Worm (Caenorhabditis elegans) whole organism, L4 larva: ENCODE measurements around the gene F43C1.5.

Source experiments
- F37D6.2 ChIP-seq: sonication (generic microtip); optimal IDR thresholded peaks from 2 replicates; lab custom pipeline; 2016; ENCODE audit warnings: mild to moderate bottlenecking, missing genetic modification characterization, missing compliant biosample characterization
- F44E2.7 ChIP-seq: fragments of 200-800 bp; sonication (Bioruptor generic); IDR thresholded peaks from 2 replicates; pipeline ENCODE4 v2.1.2; 2022; ENCODE audit warnings: missing genetic modification characterization, missing compliant biosample characterization
- R02D3.7 ChIP-seq: fragments of 150-350 bp; sonication (generic microtip); optimal IDR thresholded peaks from 3 replicates; lab custom pipeline; 2014; ENCODE audit warnings: missing biosample characterization, missing genetic modification characterization
- Y105C5A.15 ChIP-seq: fragments of 200-800 bp; sonication (Bioruptor generic); IDR thresholded peaks from 2 replicates; pipeline ENCODE4 v1.3.6; 2022; ENCODE audit warnings: missing genetic modification characterization, missing compliant biosample characterization
- aly-2 ChIP-seq: sonication (generic microtip); optimal IDR thresholded peaks from 2 replicates; lab custom pipeline; 2018; ENCODE audit warnings: missing biosample characterization, missing genetic modification characterization
- ama-1 ChIP-seq: fragments of 150-350 bp; optimal IDR thresholded peaks from 2 replicates; lab custom pipeline; 2014; ENCODE audit warnings: inconsistent platforms, mixed read lengths
- ceh-32 ChIP-seq: sonication (generic microtip); optimal IDR thresholded peaks from 2 replicates; lab custom pipeline; 2016; ENCODE audit warnings: mild to moderate bottlenecking, missing genetic modification characterization, missing compliant biosample characterization; ENCODE audit not compliant: poor library complexity
- ceh-44 ChIP-seq: fragments of 200-800 bp; sonication (Bioruptor generic); IDR thresholded peaks from 2 replicates; pipeline ENCODE4 v1.3.6; 2022; ENCODE audit warnings: missing genetic modification reagents, missing genetic modification characterization, missing compliant biosample characterization
- ceh-62 ChIP-seq: sonication (generic microtip); optimal IDR thresholded peaks from 2 replicates; lab custom pipeline; 2017; ENCODE audit warnings: missing biosample characterization, missing genetic modification characterization
- ceh-82 ChIP-seq: sonication (generic microtip); optimal IDR thresholded peaks from 2 replicates; lab custom pipeline; 2017; ENCODE audit warnings: missing biosample characterization, missing genetic modification characterization
- ces-1 ChIP-seq: fragments of 150-350 bp; sonication (generic microtip); optimal IDR thresholded peaks from 4 replicates; lab custom pipeline; 2014; ENCODE audit warnings: missing biosample characterization, missing genetic modification reagents, missing genetic modification characterization
- cey-2 ChIP-seq: sonication (generic microtip); optimal IDR thresholded peaks from 3 replicates; lab custom pipeline; 2017; ENCODE audit warnings: missing genetic modification characterization, mild to moderate bottlenecking, missing compliant biosample characterization, antibody characterized with exemption, borderline replicate concordance; ENCODE audit not compliant: insufficient read depth
- daf-12 ChIP-seq: fragments of 150-350 bp; optimal IDR thresholded peaks from 2 replicates; lab custom pipeline; 2014; ENCODE audit warnings: missing biosample characterization, missing genetic modification reagents, missing genetic modification characterization
- daf-19 ChIP-seq: fragments of 200-800 bp; sonication (Bioruptor generic); conservative IDR thresholded peaks from 2 replicates; pipeline ENCODE4 v1.3.6; 2022; ENCODE audit warnings: missing genetic modification characterization, missing compliant biosample characterization
- dmd-6 ChIP-seq: fragments of 200-800 bp; sonication (Bioruptor generic); IDR thresholded peaks from 2 replicates; pipeline ENCODE4 v1.3.6; 2022; ENCODE audit warnings: missing genetic modification reagents, missing genetic modification characterization, missing compliant biosample characterization
- dmd-8 ChIP-seq: fragments of 200-800 bp; sonication (Bioruptor generic); IDR thresholded peaks from 2 replicates; pipeline ENCODE4 v1.3.6; 2022; ENCODE audit warnings: missing genetic modification characterization, missing compliant biosample characterization
- dmd-9 ChIP-seq: fragments of 200-800 bp; sonication (Bioruptor generic); IDR thresholded peaks from 2 replicates; pipeline ENCODE4 v1.3.6; 2022; ENCODE audit warnings: missing genetic modification reagents, missing genetic modification characterization, missing compliant biosample characterization
- dpl-1 ChIP-seq: fragments of 150-350 bp; optimal IDR thresholded peaks from 2 replicates; lab custom pipeline; 2014; ENCODE audit warnings: missing biosample characterization, missing genetic modification reagents, missing genetic modification characterization
- duxl-1 ChIP-seq: sonication (generic microtip); optimal IDR thresholded peaks from 2 replicates; lab custom pipeline; 2016; ENCODE audit warnings: mild to moderate bottlenecking, missing genetic modification characterization, moderate library complexity, missing compliant biosample characterization; ENCODE audit not compliant: poor library complexity
- dve-1 ChIP-seq: sonication (generic microtip); optimal IDR thresholded peaks from 2 replicates; lab custom pipeline; 2017; ENCODE audit warnings: antibody characterized with exemption, mild to moderate bottlenecking, missing genetic modification characterization, missing compliant biosample characterization; ENCODE audit not compliant: insufficient read depth
- egl-27 ChIP-seq: sonication (generic microtip); optimal IDR thresholded peaks from 3 replicates; lab custom pipeline; 2017; ENCODE audit warnings: missing biosample characterization, missing genetic modification reagents, missing genetic modification characterization
- egl-43 ChIP-seq: fragments of 200-800 bp; sonication (Bioruptor generic); IDR thresholded peaks from 2 replicates; pipeline ENCODE4 v1.3.6; 2022; ENCODE audit warnings: missing genetic modification reagents, missing genetic modification characterization, missing compliant biosample characterization
- hif-1 ChIP-seq, 2 experiments: sonication (generic microtip); optimal IDR thresholded peaks; 2 replicates each; lab custom pipeline; 2016 to 2017; ENCODE audit warnings: missing compliant biosample characterization in 2 of 2, missing genetic modification characterization in 2 of 2, missing genetic modification reagents in 2 of 2, missing genotype in 2 of 2, mild to moderate bottlenecking in 1 of 2
- hlh-30 ChIP-seq: sonication (generic microtip); optimal IDR thresholded peaks from 2 replicates; lab custom pipeline; 2017; ENCODE audit warnings: antibody characterized with exemption, mild to moderate bottlenecking, missing genetic modification characterization, missing compliant biosample characterization; ENCODE audit not compliant: insufficient read depth
- lin-13 ChIP-seq: fragments of 150-350 bp; optimal IDR thresholded peaks from 2 replicates; lab custom pipeline; 2014; ENCODE audit warnings: missing biosample characterization, missing genetic modification reagents, missing genetic modification characterization
- lir-3 ChIP-seq: sonication (generic microtip); optimal IDR thresholded peaks from 2 replicates; lab custom pipeline; 2016; ENCODE audit warnings: mild to moderate bottlenecking, missing genetic modification characterization, missing compliant biosample characterization
- madf-5 ChIP-seq, 2 experiments: fragments of 200-800 bp; sonication (Bioruptor generic); IDR thresholded peaks; 2 replicates each; pipeline ENCODE4 v1.3.6; 2022; ENCODE audit warnings: missing compliant biosample characterization in 2 of 2, missing genetic modification characterization in 2 of 2
- madf-9 ChIP-seq: fragments of 200-800 bp; sonication (Bioruptor generic); conservative IDR thresholded peaks from 2 replicates; pipeline ENCODE4 v1.3.6; 2022; ENCODE audit warnings: missing genetic modification reagents, missing genetic modification characterization, missing compliant biosample characterization
- mdl-1 ChIP-seq, 2 experiments: fragments of 150-350 bp in 1 of 2; sonication (generic microtip) in 1 of 2; optimal IDR thresholded peaks; 2 replicates each; lab custom pipeline; 2014 to 2017; ENCODE audit warnings: missing biosample characterization in 2 of 2, missing genetic modification characterization in 2 of 2
- mxl-2 ChIP-seq: fragments of 200-800 bp; sonication (Bioruptor generic); conservative IDR thresholded peaks from 2 replicates; pipeline ENCODE4 v1.3.6; 2022; ENCODE audit warnings: missing genetic modification reagents, missing genetic modification characterization, missing compliant biosample characterization
- nhr-10 ChIP-seq: fragments of 150-350 bp; optimal IDR thresholded peaks from 2 replicates; lab custom pipeline; 2014; ENCODE audit warnings: missing biosample characterization, missing genetic modification characterization
- nhr-102 ChIP-seq: sonication (generic microtip); optimal IDR thresholded peaks from 2 replicates; lab custom pipeline; 2016; ENCODE audit warnings: mild to moderate bottlenecking, missing genetic modification characterization, moderate library complexity, missing compliant biosample characterization
- nhr-11 ChIP-seq: fragments of 150-350 bp; optimal IDR thresholded peaks from 2 replicates; lab custom pipeline; 2014; ENCODE audit warnings: missing biosample characterization, missing genetic modification characterization
- nhr-28 ChIP-seq: fragments of 150-350 bp; optimal IDR thresholded peaks from 2 replicates; lab custom pipeline; 2014; ENCODE audit warnings: missing biosample characterization, missing genetic modification characterization
- nhr-41 ChIP-seq: fragments of 200-800 bp; sonication (Bioruptor generic); IDR thresholded peaks from 2 replicates; pipeline ENCODE4 v1.3.6; 2022; ENCODE audit warnings: missing genetic modification reagents, missing genetic modification characterization, missing compliant biosample characterization
- nhr-77 ChIP-seq: fragments of 150-350 bp; optimal IDR thresholded peaks from 2 replicates; lab custom pipeline; 2014; ENCODE audit warnings: missing biosample characterization, missing genetic modification characterization
- pha-4 ChIP-seq, 2 experiments: fragments of 150-350 bp in 1 of 2; fragments of 200-800 bp in 1 of 2; sonication (Bioruptor generic) in 1 of 2; IDR thresholded peaks in 1 of 2; optimal IDR thresholded peaks in 1 of 2; 2 replicates each; pipeline versions ENCODE4 v1.3.6 to Lab custom; 2014 to 2022; ENCODE audit warnings: missing genetic modification characterization in 2 of 2, missing genetic modification reagents in 2 of 2, missing biosample characterization in 1 of 2, missing compliant biosample characterization in 1 of 2
- pqm-1 ChIP-seq: sonication (generic microtip); optimal IDR thresholded peaks from 2 replicates; lab custom pipeline; 2017; ENCODE audit warnings: missing biosample characterization, missing genetic modification characterization
- rbr-2 ChIP-seq: sonication (generic microtip); optimal IDR thresholded peaks from 2 replicates; lab custom pipeline; 2016; ENCODE audit warnings: missing genotype, missing genetic modification characterization, missing compliant biosample characterization
- skn-1 ChIP-seq: fragments of 150-350 bp; optimal IDR thresholded peaks from 2 replicates; lab custom pipeline; 2014; ENCODE audit warnings: missing biosample characterization, missing genetic modification characterization
- snpc-1.2 ChIP-seq: fragments of 200-800 bp; sonication (Bioruptor generic); IDR thresholded peaks from 2 replicates; pipeline ENCODE4 v1.3.6; 2022; ENCODE audit warnings: missing genetic modification reagents, missing genetic modification characterization, missing compliant biosample characterization
- spr-3 ChIP-seq: fragments of 200-800 bp; sonication (Bioruptor generic); optimal IDR thresholded peaks from 2 replicates; lab custom pipeline; 2018; ENCODE audit warnings: mild to moderate bottlenecking, missing genetic modification characterization, missing compliant biosample characterization
- tag-97 ChIP-seq: fragments of 200-800 bp; sonication (Bioruptor generic); IDR thresholded peaks from 2 replicates; pipeline ENCODE4 v1.3.6; 2022; ENCODE audit warnings: missing genetic modification characterization, missing compliant biosample characterization
- unc-130 ChIP-seq: sonication (generic microtip); optimal IDR thresholded peaks from 2 replicates; lab custom pipeline; 2016; ENCODE audit warnings: missing genetic modification reagents, missing genetic modification characterization, missing compliant biosample characterization
- unc-62 ChIP-seq, 3 experiments: fragments of 150-350 bp in 1 of 3; sonication (generic microtip); optimal IDR thresholded peaks in 2 of 3; peaks in 1 of 3; 1 replicate in 1 of 3; 2 replicates in 2 of 3; lab custom pipeline; 2014 to 2017; ENCODE audit warnings: missing biosample characterization in 3 of 3, missing genetic modification characterization in 3 of 3, missing genetic modification reagents in 3 of 3, missing genotype in 1 of 3
- vab-7 ChIP-seq: fragments of 200-800 bp; sonication (Bioruptor generic); IDR thresholded peaks from 2 replicates; pipeline ENCODE4 v1.3.6; 2022; ENCODE audit warnings: missing genetic modification reagents, missing genetic modification characterization, missing compliant biosample characterization
- zag-1 ChIP-seq: fragments of 150-350 bp; optimal IDR thresholded peaks from 2 replicates; lab custom pipeline; 2014; ENCODE audit warnings: missing biosample characterization, missing genetic modification characterization
- zfp-2 ChIP-seq: sonication (generic microtip); optimal IDR thresholded peaks from 2 replicates; lab custom pipeline; 2016; ENCODE audit warnings: mild to moderate bottlenecking, missing genetic modification characterization, missing compliant biosample characterization
- ztf-11 ChIP-seq: fragments of 150-350 bp; optimal IDR thresholded peaks from 2 replicates; lab custom pipeline; 2014; ENCODE audit warnings: missing biosample characterization, missing genetic modification characterization

F43C1.5 gene

DNA sequence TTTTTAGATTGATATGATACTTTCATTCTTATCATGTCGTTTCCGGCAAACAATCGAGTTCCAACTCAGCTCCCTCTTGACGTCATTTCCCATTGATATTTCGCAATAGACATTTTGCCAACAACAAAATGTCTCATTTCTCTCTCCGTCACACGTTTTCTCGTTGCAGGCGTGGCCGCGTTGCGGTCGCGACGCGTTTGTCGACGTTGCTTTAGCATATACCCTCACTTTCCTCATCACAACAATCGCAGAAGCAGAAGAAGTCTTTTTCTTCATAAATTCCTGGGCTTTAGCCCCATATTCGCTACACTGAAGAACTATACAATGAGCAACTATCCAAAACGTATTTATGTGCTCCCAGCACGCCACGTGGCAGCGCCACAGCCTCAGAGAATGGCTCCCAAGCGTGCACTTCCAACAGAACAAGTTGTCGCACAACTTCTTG, 35.3 kb upstream of the F43C1.5 start, which contains the start of gene xbp-1 (continued):
- TF ChIP-seq unc-62 (GFP tag; optimal IDR thresholded peaks at IDR 0.05 in 1 of 2; lab: Kevin White, UChicago) (peak in 1 of 2 experiments; percentile 86), unc-62 (tag; optimal IDR thresholded peaks at IDR 0.05; lab: Kevin White, UChicago) (no peak), unc-130 (GFP tag; lab: Kevin White, UChicago) (no peak), daf-12 (no peak), ceh-62 (tag; lab: Kevin White, UChicago) (no peak), nhr-11 (peak; percentile 96), pqm-1 (tag; lab: Kevin White, UChicago) (peak; percentile 95), tag-97 (GFP tag; lab: Robert Waterston, UW) (no peak), ceh-44 (GFP tag; lab: Robert Waterston, UW) (no peak), dve-1 (tag; lab: Kevin White, UChicago) (peak; percentile 99), ama-1 (lab: Kevin White, UChicago) (peak; percentile 91), skn-1 (no peak), lin-13 (GFP tag; lab: Kevin White, UChicago) (peak; percentile 94), madf-5 (GFP tag; IDR thresholded peaks at IDR 0.05; lab: Robert Waterston, UW) (no peak), egl-43 (GFP tag; lab: Robert Waterston, UW) (peak; percentile 65), F37D6.2 (tag; lab: Kevin White, UChicago) (peak; percentile 64), pha-4 (GFP tag; IDR thresholded peaks at IDR 0.05; lab: Robert Waterston, UW) (peak; percentile 77), pha-4 (tag; optimal IDR thresholded peaks at IDR 0.05; lab: Kevin White, UChicago) (no peak), nhr-77 (tag; lab: Kevin White, UChicago) (peak; percentile 91), vab-7 (GFP tag; lab: Robert Waterston, UW) (peak; percentile 71), ceh-32 (tag; lab: Kevin White, UChicago) (no peak), nhr-41 (GFP tag; lab: Robert Waterston, UW) (peak; percentile 79), cey-2 (no peak), dmd-8 (GFP tag; lab: Robert Waterston, UW) (no peak), F44E2.7 (GFP tag; lab: Robert Waterston, UW) (no peak), mxl-2 (0 out of 2 replicates have a peak, but pooled peaks have one; percentile 17), ceh-82 (tag; lab: Kevin White, UChicago) (no peak), hif-1 (tag; optimal IDR thresholded peaks at IDR 0.05; lab: Kevin White, UChicago) (peak; percentile 51 to 87), R02D3.7 (tag; lab: Kevin White, UChicago) (no peak), ces-1 (no peak), dmd-9 (GFP tag; lab: Robert Waterston, UW) (peak; percentile 63; the same call in 1 of the 2 replicates), madf-9 (GFP tag; lab: Robert Waterston, UW) (peak; percentile 82), nhr-28 (peak; percentile 92), Y105C5A.15 (GFP tag; lab: Robert Waterston, UW) (no peak), snpc-1.2 (0 out of 2 replicates have a peak, but pooled peaks have one; percentile 23), rbr-2 (tag; lab: Kevin White, UChicago) (peak; percentile 92), dmd-6 (GFP tag; lab: Robert Waterston, UW) (peak; percentile 98), zag-1 (no peak), lir-3 (tag; lab: Kevin White, UChicago) (no peak), hlh-30 (peak; percentile 94), aly-2 (no peak), spr-3 (GFP tag; lab: Kevin White, UChicago) (peak; percentile 23), zfp-2 (peak; percentile 49), nhr-102 (tag; lab: Kevin White, UChicago) (peak; percentile 68), dpl-1 (peak; percentile 79), egl-27 (tag; lab: Kevin White, UChicago) (peak; percentile 5), duxl-1 (tag; lab: Kevin White, UChicago) (peak; percentile 4), daf-19 (GFP tag; lab: Robert Waterston, UW) (peak; percentile 45; the same call in 1 of the 2 replicates), nhr-10 (peak; percentile 76), ztf-11 (tag; lab: Kevin White, UChicago) (no peak), mdl-1 (tag; optimal IDR thresholded peaks at IDR 0.05; lab: Kevin White, UChicago) (peak; percentile 74 to 93)
